Fruit fly (Drosophila melanogaster) whole organism, wandering third instar larva: ENCODE measurements around the gene Mdh1.

Experiments
- Abd-B ChIP-seq: fragments of >200 bp; optimal IDR thresholded peaks from 2 replicates; lab custom pipeline; 2017; ENCODE audit warnings: missing biosample characterization, missing genetic modification characterization
- CG32264 ChIP-seq: fragments of 200-800 bp; sonication (Bioruptor generic); optimal IDR thresholded peaks from 2 replicates; lab custom pipeline; 2016; ENCODE audit warnings: missing biosample characterization, missing genetic modification characterization
- CG9705 ChIP-seq: fragments of 200-800 bp; sonication (Bioruptor generic); optimal IDR thresholded peaks from 2 replicates; lab custom pipeline; 2018; ENCODE audit warnings: missing biosample characterization, mild to moderate bottlenecking, missing genetic modification characterization
- CrebA ChIP-seq: fragments of 200-800 bp; sonication (Bioruptor generic); optimal IDR thresholded peaks from 2 replicates; lab custom pipeline; 2016; ENCODE audit warnings: missing biosample characterization, mild to moderate bottlenecking, missing genetic modification characterization, borderline replicate concordance
- Dfd ChIP-seq: fragments of >200 bp; optimal IDR thresholded peaks from 2 replicates; lab custom pipeline; 2017; ENCODE audit warnings: missing biosample characterization, missing genetic modification characterization
- Dif ChIP-seq: fragments of 200-275, 200-300 bp; sonication (Bioruptor generic); optimal IDR thresholded peaks from 2 replicates; lab custom pipeline; 2018; ENCODE audit warnings: missing biosample characterization, missing genetic modification characterization; ENCODE audit not compliant: partially characterized antibody
- GATAd ChIP-seq: sonication (Bioruptor generic); optimal IDR thresholded peaks from 2 replicates; lab custom pipeline; 2016; ENCODE audit warnings: missing biosample characterization, missing genetic modification characterization
- HLH106 ChIP-seq: fragments of 200-800 bp; optimal IDR thresholded peaks from 3 replicates; lab custom pipeline; 2019; ENCODE audit warnings: missing biosample characterization, mild to moderate bottlenecking, missing genetic modification characterization, moderate library complexity
- Hnf4 ChIP-seq: fragments of 200-800 bp; sonication (Bioruptor generic); optimal IDR thresholded peaks from 2 replicates; lab custom pipeline; 2016; ENCODE audit warnings: missing biosample characterization, mild to moderate bottlenecking, missing genetic modification characterization
- Hr78 ChIP-seq: fragments of >200 bp; optimal IDR thresholded peaks from 2 replicates; lab custom pipeline; 2017; ENCODE audit warnings: missing biosample characterization, missing genetic modification characterization
- Hr83 ChIP-seq: fragments of 200-300 bp; sonication (Bioruptor generic); optimal IDR thresholded peaks from 2 replicates; lab custom pipeline; 2016; ENCODE audit warnings: missing biosample characterization, mild to moderate bottlenecking, missing genetic modification characterization, moderate library complexity; ENCODE audit not compliant: poor library complexity, severe bottlenecking
- Jra ChIP-seq: sonication (Bioruptor generic); optimal IDR thresholded peaks from 2 replicates; lab custom pipeline; 2016; ENCODE audit warnings: missing biosample characterization, missing genetic modification characterization
- Mio ChIP-seq: sonication (Bioruptor generic); optimal IDR thresholded peaks from 2 replicates; lab custom pipeline; 2016; ENCODE audit warnings: missing biosample characterization, missing genetic modification characterization
- Myc ChIP-seq: fragments of >200 bp; optimal IDR thresholded peaks from 2 replicates; lab custom pipeline; 2017
- N ChIP-seq: fragments of >200 bp; optimal IDR thresholded peaks from 2 replicates; lab custom pipeline; 2018; ENCODE audit warnings: missing biosample characterization, missing external identifiers, missing genetic modification characterization
- OdsH ChIP-seq: fragments of 200-800 bp; sonication (Bioruptor generic); optimal IDR thresholded peaks from 2 replicates; lab custom pipeline; 2016; ENCODE audit warnings: missing biosample characterization, mild to moderate bottlenecking, missing genetic modification characterization
- Rel ChIP-seq, 2 experiments: fragments of 200-800 bp; sonication (Bioruptor generic) in 1 of 2; optimal IDR thresholded peaks; 2 replicates in 1 of 2; 3 replicates in 1 of 2; lab custom pipeline; 2016 to 2019; ENCODE audit warnings: mild to moderate bottlenecking in 2 of 2, missing biosample characterization in 2 of 2, missing genetic modification characterization in 2 of 2, moderate library complexity in 1 of 2
- Sp1 ChIP-seq: fragments of 200-800 bp; sonication (Bioruptor generic); optimal IDR thresholded peaks from 3 replicates; lab custom pipeline; 2019; ENCODE audit warnings: missing biosample characterization, mild to moderate bottlenecking, missing genetic modification characterization, moderate library complexity
- Vsx2 ChIP-seq: fragments of 200-300, 225-300 bp; sonication (Bioruptor generic); optimal IDR thresholded peaks from 2 replicates; lab custom pipeline; 2018; ENCODE audit warnings: missing biosample characterization, missing genetic modification characterization; ENCODE audit not compliant: partially characterized antibody
- brk ChIP-seq: fragments of 200-800 bp; sonication (Bioruptor generic); optimal IDR thresholded peaks from 2 replicates; lab custom pipeline; 2016; ENCODE audit warnings: missing biosample characterization, mild to moderate bottlenecking, missing genetic modification characterization
- dl ChIP-seq, 2 experiments: fragments of 175-275, 200-275 bp in 1 of 2; fragments of 200-275 bp in 1 of 2; sonication (Bioruptor generic); optimal IDR thresholded peaks; lab custom pipeline; 2018; ENCODE audit warnings: mild to moderate bottlenecking in 2 of 2, missing biosample characterization in 2 of 2, missing genetic modification characterization in 2 of 2, moderate library complexity in 2 of 2; ENCODE audit not compliant: partially characterized antibody in 2 of 2, insufficient read depth in 1 of 2
- dmrt93B ChIP-seq: fragments of 200-800 bp; sonication (Bioruptor generic); optimal IDR thresholded peaks from 2 replicates; lab custom pipeline; 2018; ENCODE audit warnings: missing biosample characterization, mild to moderate bottlenecking, missing genetic modification characterization
- dsf ChIP-seq: sonication (Bioruptor generic); optimal IDR thresholded peaks from 2 replicates; lab custom pipeline; 2016; ENCODE audit warnings: missing biosample characterization, missing genetic modification characterization, borderline replicate concordance
- ey ChIP-seq: fragments of 200-800 bp; sonication (Bioruptor generic); optimal IDR thresholded peaks from 2 replicates; lab custom pipeline; 2016; ENCODE audit warnings: missing biosample characterization, missing genetic modification characterization
- foxo ChIP-seq, 2 experiments: fragments of 200-800 bp; sonication (Bioruptor generic); optimal IDR thresholded peaks; 2 replicates in 1 of 2; 3 replicates in 1 of 2; lab custom pipeline; 2016 to 2017; ENCODE audit warnings: missing biosample characterization in 2 of 2, missing genetic modification characterization in 2 of 2
- fru ChIP-seq: fragments of 200-800 bp; sonication (Bioruptor generic); optimal IDR thresholded peaks from 3 replicates; lab custom pipeline; 2016; ENCODE audit warnings: missing biosample characterization, mild to moderate bottlenecking, missing genetic modification characterization
- h ChIP-seq: fragments of 200-800 bp; sonication (Bioruptor generic); optimal IDR thresholded peaks from 3 replicates; lab custom pipeline; 2016; ENCODE audit warnings: missing biosample characterization, mild to moderate bottlenecking, missing genetic modification characterization
- jim ChIP-seq: fragments of 175-275, 200-325 bp; sonication (Bioruptor generic); optimal IDR thresholded peaks from 2 replicates; lab custom pipeline; 2016; ENCODE audit warnings: missing biosample characterization, mild to moderate bottlenecking, missing genetic modification characterization
- lola ChIP-seq: fragments of >200 bp; optimal IDR thresholded peaks from 2 replicates; lab custom pipeline; 2017; ENCODE audit warnings: missing biosample characterization, missing genetic modification characterization
- pan ChIP-seq: fragments of >200 bp; optimal IDR thresholded peaks from 2 replicates; lab custom pipeline; 2017
- psq ChIP-seq: fragments of 200-800 bp; sonication (Bioruptor generic); optimal IDR thresholded peaks from 3 replicates; lab custom pipeline; 2017; ENCODE audit warnings: missing biosample characterization, mild to moderate bottlenecking, missing genetic modification characterization, moderate library complexity
- rgr ChIP-seq: fragments of 200-800 bp; sonication (Bioruptor generic); optimal IDR thresholded peaks from 3 replicates; lab custom pipeline; 2016; ENCODE audit warnings: missing biosample characterization, mild to moderate bottlenecking, missing genetic modification characterization
- sage ChIP-seq: fragments of 200-800 bp; sonication (Bioruptor generic); optimal IDR thresholded peaks from 2 replicates; lab custom pipeline; 2016; ENCODE audit warnings: missing biosample characterization, mild to moderate bottlenecking, missing genetic modification characterization
- sv ChIP-seq: fragments of 200-800 bp; sonication (Bioruptor generic); optimal IDR thresholded peaks from 3 replicates; lab custom pipeline; 2016; ENCODE audit warnings: missing biosample characterization, missing genetic modification characterization
- tai ChIP-seq: sonication (Bioruptor generic); optimal IDR thresholded peaks from 2 replicates; lab custom pipeline; 2016; ENCODE audit warnings: missing biosample characterization, missing genetic modification characterization
- usp ChIP-seq: fragments of >200 bp; optimal IDR thresholded peaks from 2 replicates; lab custom pipeline; 2017; ENCODE audit warnings: missing biosample characterization, missing genetic modification characterization
- woc ChIP-seq: sonication (Bioruptor generic); optimal IDR thresholded peaks from 2 replicates; lab custom pipeline; 2016; ENCODE audit warnings: missing biosample characterization, mild to moderate bottlenecking, missing genetic modification characterization

The Mdh1 gene

DNA sequence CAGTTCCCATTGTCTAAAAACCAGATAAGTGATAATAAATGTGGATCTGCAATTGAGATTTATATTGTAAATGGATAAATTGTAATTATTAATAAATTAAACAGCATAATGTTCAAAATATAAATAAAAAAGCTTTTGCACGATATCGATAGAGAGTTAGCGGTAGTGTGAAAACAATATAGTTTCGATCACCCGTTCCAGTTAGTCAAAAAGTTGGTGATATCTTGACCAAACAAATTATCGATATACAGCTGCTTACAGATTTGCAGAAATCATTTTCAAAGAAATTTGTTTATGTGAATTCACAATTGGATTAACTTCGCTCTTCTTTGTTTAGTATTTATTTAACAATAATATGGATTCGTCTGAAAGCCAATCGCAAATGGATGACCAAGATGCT is 43.0 kb upstream of the Mdh1 start, which contains the start of gene Nse4:
TSS of gene Nse4 (plus strand) at position 267 of the 400 bp plus-strand sequence.
- no peak for TF ChIP-seq Dfd (GFP tag; lab: Kevin White, UChicago)
- TF ChIP-seq CG9705 (GFP tag; lab: Kevin White, UChicago) = no peak
- TF ChIP-seq N (GFP tag; lab: Kevin White, UChicago) = peak; percentile 10
- no peak for TF ChIP-seq GATAd (GFP tag; lab: Kevin White, UChicago)

DNA sequence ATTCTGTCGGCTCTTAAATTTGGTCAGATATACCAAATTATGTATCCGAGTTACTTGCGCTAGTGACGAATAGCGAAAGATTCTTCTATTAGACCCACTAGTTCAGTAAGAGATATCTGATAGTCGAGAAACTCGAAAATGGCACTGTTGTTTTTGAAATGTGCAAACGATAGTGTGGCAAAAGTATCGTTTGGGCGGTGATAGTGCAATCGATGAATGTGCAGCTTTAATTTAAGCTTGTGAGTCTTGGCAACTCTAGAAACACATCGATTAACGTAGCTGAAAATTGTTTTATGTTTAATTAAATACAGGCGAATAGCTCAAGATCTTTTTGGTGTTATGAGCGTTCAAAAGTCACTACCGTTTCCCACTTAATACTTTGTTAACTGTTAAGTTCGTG is 41.2 kb upstream of the Mdh1 start, which contains the start of gene STUB1:
TSS of gene STUB1 (plus strand) at position 232 of the 400 bp plus-strand sequence.
- TF ChIP-seq Hnf4 (GFP tag; lab: Kevin White, UChicago) (peak; percentile 70), Jra (peak; percentile 55), Hr83 (GFP tag; lab: Kevin White, UChicago) (peak; percentile 59), Dif (no peak), woc (GFP tag; lab: Kevin White, UChicago) (peak; percentile 17)

DNA sequence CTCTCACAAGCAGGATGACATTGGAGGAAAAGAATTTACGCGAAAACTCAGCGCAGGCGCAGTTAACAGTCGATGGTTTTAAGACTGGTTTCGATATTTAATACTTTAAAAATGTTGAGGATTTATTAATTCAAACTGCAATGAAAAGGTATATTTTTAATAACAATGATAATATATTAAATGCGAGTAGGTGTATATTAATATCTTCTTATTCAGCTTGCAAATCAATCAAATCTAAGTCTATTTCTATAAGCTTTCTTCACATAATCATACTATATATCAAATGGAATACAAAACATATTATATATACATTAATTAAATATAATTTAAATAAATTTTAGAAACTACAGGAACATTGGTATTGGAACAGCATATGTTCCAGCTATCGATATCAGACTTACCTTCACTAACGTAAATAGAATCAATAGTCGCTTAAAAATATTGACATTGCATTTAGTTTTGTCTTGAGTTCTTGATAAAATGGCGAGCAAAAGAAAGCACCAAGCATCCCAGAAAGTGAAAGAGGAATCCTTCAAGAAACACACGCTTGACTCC is 39.6 kb upstream of the Mdh1 start, which contains the start of the genes TBC1D16 and holn1:
TSS of gene TBC1D16 (minus strand) at position 51 of the 555 bp plus-strand sequence.
TSS of gene holn1 (plus strand) at position 390 of the 555 bp plus-strand sequence.
- TF ChIP-seq dmrt93B (GFP tag; lab: Kevin White, UChicago) (no peak), Dfd (GFP tag; lab: Kevin White, UChicago) (no peak), lola (GFP tag; lab: Kevin White, UChicago) (no peak), HLH106 (tag; lab: Kevin White, UChicago) (no peak), CG9705 (GFP tag; lab: Kevin White, UChicago) (no peak), Vsx2 (GFP tag; lab: Kevin White, UChicago) (no peak), Mio (GFP tag; lab: Kevin White, UChicago) (no peak), Rel (GFP tag; optimal IDR thresholded peaks at IDR 0.05; lab: Kevin White, UChicago) (no peak), Rel (tag; optimal IDR thresholded peaks at IDR 0.05; lab: Kevin White, UChicago) (no peak), sage (GFP tag; lab: Kevin White, UChicago) (no peak), pan (lab: Kevin White, UChicago) (no peak), CrebA (GFP tag; lab: Kevin White, UChicago) (no peak)

DNA sequence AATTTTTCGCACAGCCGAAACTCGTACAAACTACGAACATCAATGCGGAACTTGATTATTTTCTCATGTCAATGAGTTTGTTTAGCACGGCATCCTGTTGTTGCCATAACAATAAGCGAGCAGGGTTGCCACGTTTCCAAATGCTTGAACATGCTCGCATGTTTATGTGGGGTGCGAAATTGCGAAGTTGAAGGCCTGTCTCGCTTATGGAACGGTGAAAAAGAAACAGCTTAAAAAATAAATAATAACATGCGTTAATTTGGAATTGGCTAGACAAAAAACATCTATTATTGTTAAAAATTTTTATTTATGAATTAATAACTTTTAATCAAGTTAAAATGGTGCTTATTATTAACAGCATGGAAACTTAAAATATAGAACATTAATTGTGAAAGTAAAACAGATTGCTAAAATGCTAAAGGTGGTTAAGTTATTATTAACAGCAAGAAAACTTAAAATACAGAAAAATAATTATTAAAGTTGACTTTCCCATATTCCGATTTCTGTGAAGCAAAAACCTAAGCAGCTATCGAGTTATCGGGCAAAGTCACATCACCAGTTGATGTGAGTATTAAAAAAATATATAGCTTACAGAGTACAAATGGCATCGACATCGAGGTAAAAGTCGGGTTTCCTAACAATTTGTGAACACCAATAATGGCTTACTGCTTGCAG is 34.8 kb upstream of the Mdh1 start, which contains the start of the genes Bug22 and TfIIB:
TSS of gene Bug22 (minus strand) at position 117 of the 675 bp plus-strand sequence.
TSS of gene TfIIB (plus strand) at position 537 of the 675 bp plus-strand sequence.
- no peak for TF ChIP-seq brk
- TF ChIP-seq woc (GFP tag; lab: Kevin White, UChicago) = peak; percentile 86
- no peak for TF ChIP-seq Vsx2 (GFP tag; lab: Kevin White, UChicago)
- no peak for TF ChIP-seq tai (GFP tag; lab: Kevin White, UChicago)
- TF ChIP-seq sage (GFP tag; lab: Kevin White, UChicago) = no peak
- TF ChIP-seq h (GFP tag; lab: Kevin White, UChicago) = no peak
- TF ChIP-seq Myc = no peak
- TF ChIP-seq OdsH (GFP tag; lab: Kevin White, UChicago) = peak; percentile 69
- no peak for TF ChIP-seq usp (GFP tag; lab: Kevin White, UChicago)
- no peak for TF ChIP-seq Abd-B (GFP tag; lab: Kevin White, UChicago)
- no peak for TF ChIP-seq dmrt93B (GFP tag; lab: Kevin White, UChicago)
- TF ChIP-seq Rel (GFP tag; optimal IDR thresholded peaks at IDR 0.05; lab: Kevin White, UChicago) = no peak
- no peak for TF ChIP-seq Rel (tag; optimal IDR thresholded peaks at IDR 0.05; lab: Kevin White, UChicago)
- TF ChIP-seq CG9705 (GFP tag; lab: Kevin White, UChicago) = peak; percentile 60
- TF ChIP-seq dsf (GFP tag; lab: Kevin White, UChicago) = peak; percentile 50
- peak; percentile 62 for TF ChIP-seq psq (GFP tag; lab: Kevin White, UChicago)
- no peak for TF ChIP-seq CG32264 (GFP tag; lab: Kevin White, UChicago)
- TF ChIP-seq Dfd (GFP tag; lab: Kevin White, UChicago) = no peak
- peak; percentile 79 for TF ChIP-seq Hnf4 (GFP tag; lab: Kevin White, UChicago)
- TF ChIP-seq rgr (GFP tag; lab: Kevin White, UChicago) = peak; percentile 72
- TF ChIP-seq dl (GFP tag; optimal IDR thresholded peaks at IDR 0.05; lab: Kevin White, UChicago; ENCODE audit: insufficient read depth in 1 of 2, partially characterized antibody in 2 of 2) = no peak
- peak; percentile 70 for TF ChIP-seq ey (GFP tag; lab: Kevin White, UChicago)
- TF ChIP-seq Hr83 (GFP tag; lab: Kevin White, UChicago) = peak; percentile 94
- TF ChIP-seq foxo (GFP tag; optimal IDR thresholded peaks at IDR 0.05; lab: Kevin White, UChicago) = no peak
- peak; percentile 63 for TF ChIP-seq sv (GFP tag; lab: Kevin White, UChicago)
- TF ChIP-seq Jra = peak; percentile 66
- no peak for TF ChIP-seq GATAd (GFP tag; lab: Kevin White, UChicago)
- TF ChIP-seq Dif = no peak
- peak; percentile 65 for TF ChIP-seq HLH106 (tag; lab: Kevin White, UChicago)
- peak; percentile 13 for TF ChIP-seq jim (GFP tag; lab: Kevin White, UChicago)
- no peak for TF ChIP-seq Sp1 (GFP tag; lab: Kevin White, UChicago)
- no peak for TF ChIP-seq lola (GFP tag; lab: Kevin White, UChicago)
- TF ChIP-seq Hr78 = no peak
- TF ChIP-seq fru (GFP tag; lab: Kevin White, UChicago) = no peak
- no peak for TF ChIP-seq CrebA (GFP tag; lab: Kevin White, UChicago)
- TF ChIP-seq, all 38 proteins: peak for 13
